Worm (Caenorhabditis elegans): ENCODE results near the gene eif-2A.

eif-2A gene

ce11 chrII:10464230-10464920 lies 47.8 kb downstream of the eif-2A start, which contains the start of the genes ZK673.6 and sdz-37:
Gene ZK673.6, minus strand, starts transcription at chrII:10464330.
Gene sdz-37, plus strand, starts transcription at chrII:10464870.
- TF ChIP-seq ztf-22 (GFP tag; optimal IDR thresholded peaks at IDR 0.05) (no peak), dpl-1 (GFP tag; optimal IDR thresholded peaks at IDR 0.05) (no peak), hlh-26 (GFP tag; conservative IDR thresholded peaks at IDR 0.05) (no peak), F33H1.4 (GFP tag; IDR thresholded peaks at IDR 0.05) (no peak), B0336.3 (GFP tag; IDR thresholded peaks at IDR 0.05) (no peak), Y53F4B.3 (GFP tag; IDR thresholded peaks at IDR 0.05) (no peak), sea-2 (GFP tag; IDR thresholded peaks at IDR 0.05) (no peak), nhr-120 (GFP tag; IDR thresholded peaks at IDR 0.05) (no peak), efl-1 (GFP tag; optimal IDR thresholded peaks at IDR 0.05) (no peak)

ce11 chrII:10466552-10466951 lies 50.0 kb downstream of the eif-2A start, which contains the start of gene tnc-2:
Gene tnc-2, plus strand, starts transcription at chrII:10466852.
- TF ChIP-seq snpc-1.1 (tag; optimal IDR thresholded peaks at IDR 0.05; ENCODE audit: insufficient read depth) = no peak
- no peak for TF ChIP-seq ZK185.1 (tag; optimal IDR thresholded peaks at IDR 0.05; ENCODE audit: poor library complexity, severe bottlenecking)
- no peak for TF ChIP-seq dpl-1 (GFP tag; optimal IDR thresholded peaks at IDR 0.05)
- TF ChIP-seq C06A6.2 (GFP tag; conservative IDR thresholded peaks at IDR 0.05) = no peak
- TF ChIP-seq F10E7.11 (tag; optimal IDR thresholded peaks at IDR 0.05) = no peak
- TF ChIP-seq F49E8.2 (tag; optimal IDR thresholded peaks at IDR 0.05; ENCODE audit: insufficient read depth) = no peak
- TF ChIP-seq dox-1 (GFP tag; IDR thresholded peaks at IDR 0.05) = no peak
